Fruit fly (Drosophila melanogaster) whole organism, pupa: Measurements from ENCODE around the gene regucalcin.

Source experiments
- CG10348 ChIP-seq: fragments of 200-800 bp; sonication (Bioruptor generic); IDR thresholded peaks from 2 replicates; pipeline ENCODE4 v1.3.6; 2022; ENCODE audit warnings: missing biosample characterization, missing genetic modification characterization
- CG12605 ChIP-seq: fragments of 200-800 bp; sonication (Bioruptor generic); IDR thresholded peaks from 2 replicates; pipeline ENCODE4 v1.3.6; 2022; ENCODE audit warnings: missing biosample characterization, missing genetic modification characterization
- CG13204 ChIP-seq: fragments of 200-800 bp; sonication (Bioruptor generic); optimal IDR thresholded peaks from 2 replicates; lab custom pipeline; 2018; ENCODE audit warnings: missing biosample characterization, mild to moderate bottlenecking, missing genetic modification characterization, moderate library complexity
- CG14655 ChIP-seq: fragments of 200-800 bp; sonication (Bioruptor generic); optimal IDR thresholded peaks from 3 replicates; lab custom pipeline; 2017; ENCODE audit warnings: mild to moderate bottlenecking, missing biosample characterization, missing genetic modification reagents, missing genetic modification characterization
- CG15710 ChIP-seq: fragments of 200-800 bp; sonication (Bioruptor generic); optimal IDR thresholded peaks from 2 replicates; lab custom pipeline; 2018; ENCODE audit warnings: missing biosample characterization, mild to moderate bottlenecking, missing genetic modification characterization, moderate library complexity
- CG17806 ChIP-seq: fragments of 200-800 bp; sonication (Bioruptor generic); optimal IDR thresholded peaks from 2 replicates; lab custom pipeline; 2018; ENCODE audit warnings: missing biosample characterization, mild to moderate bottlenecking, missing genetic modification characterization, moderate library complexity
- CG32121 ChIP-seq: fragments of 200-800 bp; sonication (Bioruptor generic); IDR thresholded peaks from 2 replicates; pipeline ENCODE4 v1.3.6; 2022; ENCODE audit warnings: missing biosample characterization, missing genetic modification characterization
- CG34367 ChIP-seq: fragments of 200-800 bp; sonication (Bioruptor generic); optimal IDR thresholded peaks from 2 replicates; lab custom pipeline; 2018; ENCODE audit warnings: missing biosample characterization, mild to moderate bottlenecking, missing genetic modification characterization
- CG4496 ChIP-seq: fragments of 200-800 bp; sonication (Bioruptor generic); IDR thresholded peaks from 3 replicates; pipeline ENCODE4 v1.3.6; 2022; ENCODE audit warnings: missing biosample characterization, missing genetic modification characterization
- CG8159 ChIP-seq: fragments of 200-800 bp; sonication (Bioruptor generic); optimal IDR thresholded peaks from 3 replicates; lab custom pipeline; 2018; ENCODE audit warnings: missing biosample characterization, mild to moderate bottlenecking, missing genetic modification characterization, moderate library complexity
- CG8301 ChIP-seq: fragments of 200-800 bp; sonication (Bioruptor generic); optimal IDR thresholded peaks from 2 replicates; lab custom pipeline; 2018; ENCODE audit warnings: missing biosample characterization, mild to moderate bottlenecking, missing genetic modification characterization
- CG9948 ChIP-seq: fragments of 200-800 bp; sonication (Bioruptor generic); optimal IDR thresholded peaks from 2 replicates; lab custom pipeline; 2018; ENCODE audit warnings: missing biosample characterization, mild to moderate bottlenecking, missing genetic modification characterization, moderate library complexity
- D1 ChIP-seq: fragments of 200-800 bp; sonication (Bioruptor generic); optimal IDR thresholded peaks from 2 replicates; lab custom pipeline; 2018; ENCODE audit warnings: missing biosample characterization, mild to moderate bottlenecking, missing genetic modification characterization, moderate library complexity
- EcR ChIP-seq: fragments of 200-800 bp; sonication (Bioruptor generic); optimal IDR thresholded peaks from 3 replicates; lab custom pipeline; 2019; ENCODE audit warnings: missing biosample characterization, missing genetic modification characterization, mild to moderate bottlenecking, moderate library complexity, missing genetic modification reagents
- Ets98B ChIP-seq: fragments of 200-800 bp; sonication (Bioruptor generic); IDR thresholded peaks from 2 replicates; pipeline ENCODE4 v1.3.6; 2022; ENCODE audit warnings: missing biosample characterization, missing genetic modification characterization
- Pif1A ChIP-seq: fragments of 200-800 bp; sonication (Bioruptor generic); optimal IDR thresholded peaks from 3 replicates; lab custom pipeline; 2016; ENCODE audit warnings: missing biosample characterization, missing genetic modification characterization
- Pif1B ChIP-seq: fragments of 200-800 bp; sonication (Bioruptor generic); optimal IDR thresholded peaks from 3 replicates; lab custom pipeline; 2016; ENCODE audit warnings: missing biosample characterization, missing genetic modification characterization
- Snoo ChIP-seq: fragments of 200-800 bp; sonication (Bioruptor generic); optimal IDR thresholded peaks from 3 replicates; lab custom pipeline; 2017; ENCODE audit warnings: missing biosample characterization, mild to moderate bottlenecking, missing genetic modification characterization, inconsistent platforms
- fd96Ca ChIP-seq: fragments of 200-800 bp; sonication (Bioruptor generic); IDR thresholded peaks from 3 replicates; pipeline ENCODE4 v1.3.6; 2022; ENCODE audit warnings: missing biosample characterization, missing genetic modification characterization
- gl ChIP-seq: fragments of 200-800 bp; sonication (Bioruptor generic); optimal IDR thresholded peaks from 2 replicates; lab custom pipeline; 2018; ENCODE audit warnings: missing biosample characterization, mild to moderate bottlenecking, missing genetic modification characterization
- rn ChIP-seq: fragments of 200-800 bp; sonication (Bioruptor generic); IDR thresholded peaks from 2 replicates; pipeline ENCODE4 v1.3.6; 2022; ENCODE audit warnings: missing biosample characterization, missing genetic modification characterization

Gene regucalcin

DNA sequence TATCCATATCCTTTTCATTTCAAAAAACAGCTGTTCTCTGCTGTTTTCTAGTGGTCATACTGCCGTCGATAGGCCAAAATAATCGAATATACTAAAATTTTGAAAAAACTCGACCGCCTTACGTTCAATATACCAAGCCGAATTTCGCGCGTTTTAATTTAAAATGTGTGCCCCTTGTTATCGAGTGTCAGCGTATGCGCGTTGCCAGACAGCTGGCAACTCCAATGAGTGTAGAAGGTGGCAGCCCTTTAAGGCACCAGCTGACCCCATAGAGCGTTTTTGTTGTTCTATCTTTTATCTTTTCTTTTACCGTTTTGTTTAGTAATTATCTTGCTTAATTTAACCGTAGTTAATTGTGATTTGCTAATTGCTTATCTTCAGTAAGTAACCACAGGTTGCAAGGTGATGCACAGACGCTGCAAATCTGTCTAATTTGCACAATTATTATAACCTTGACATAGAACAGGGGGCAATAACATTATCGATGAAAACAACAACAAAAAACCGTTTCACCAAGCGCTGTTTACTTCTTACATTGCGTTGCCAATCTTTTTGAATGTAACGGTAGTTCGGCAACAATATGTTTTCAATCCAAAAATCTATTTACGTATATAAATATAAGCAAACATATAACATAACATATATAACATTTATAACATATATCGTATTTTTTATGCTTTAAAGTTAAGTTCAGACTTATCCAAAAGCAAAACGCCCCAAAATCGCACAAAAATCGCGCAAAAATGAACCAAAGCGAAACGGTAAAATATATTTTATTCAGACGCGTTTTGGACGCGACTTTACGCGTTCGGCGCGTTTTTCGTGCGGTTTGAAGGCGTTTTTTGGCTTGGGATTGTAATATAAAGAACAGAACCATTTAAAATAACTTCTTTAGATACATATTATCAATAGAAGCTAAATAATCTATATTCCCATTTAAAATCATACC lies at the start of gene regucalcin, which contains the start of gene CG1492:
Gene regucalcin (plus strand): TSS at position 229 of the 949 bp plus-strand sequence.
Gene CG1492 (minus strand): TSS at position 63 of the 949 bp plus-strand sequence.
- TF ChIP-seq EcR (GFP tag; lab: Kevin White, UChicago) (peak; percentile 98), CG34367 (tag; lab: Kevin White, UChicago) (no peak)

DNA sequence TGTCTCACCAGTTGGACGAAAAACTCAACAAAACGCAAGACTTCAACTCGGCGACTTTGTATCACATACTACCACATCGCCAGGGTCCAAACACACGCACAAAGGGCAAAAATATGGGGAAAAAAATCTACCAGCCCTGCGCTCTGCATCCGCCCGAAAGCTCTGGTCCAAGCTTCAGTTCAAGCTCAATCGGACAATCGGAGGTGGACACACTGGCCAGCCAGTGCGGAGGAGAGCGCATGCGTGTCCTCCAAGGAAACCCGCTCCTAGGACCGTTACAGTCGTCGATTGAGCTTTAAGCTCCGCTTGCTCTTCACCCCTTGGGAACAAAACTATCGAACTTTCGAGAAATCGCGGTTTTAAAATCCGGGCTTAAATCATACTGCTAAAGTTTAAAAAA lies 28.3 kb upstream of the regucalcin start:
- no peak for TF ChIP-seq CG8301 (tag; lab: Kevin White, UChicago)
- no peak for TF ChIP-seq D1
- no peak for TF ChIP-seq fd96Ca (GFP tag; lab: Robert Waterston, UW)
- TF ChIP-seq Pif1A (GFP tag; lab: Kevin White, UChicago) = no peak
- no peak for TF ChIP-seq CG9948 (tag; lab: Kevin White, UChicago)
- no peak for TF ChIP-seq CG4496 (GFP tag; lab: Robert Waterston, UW)
- no peak for TF ChIP-seq CG34367 (tag; lab: Kevin White, UChicago)

DNA sequence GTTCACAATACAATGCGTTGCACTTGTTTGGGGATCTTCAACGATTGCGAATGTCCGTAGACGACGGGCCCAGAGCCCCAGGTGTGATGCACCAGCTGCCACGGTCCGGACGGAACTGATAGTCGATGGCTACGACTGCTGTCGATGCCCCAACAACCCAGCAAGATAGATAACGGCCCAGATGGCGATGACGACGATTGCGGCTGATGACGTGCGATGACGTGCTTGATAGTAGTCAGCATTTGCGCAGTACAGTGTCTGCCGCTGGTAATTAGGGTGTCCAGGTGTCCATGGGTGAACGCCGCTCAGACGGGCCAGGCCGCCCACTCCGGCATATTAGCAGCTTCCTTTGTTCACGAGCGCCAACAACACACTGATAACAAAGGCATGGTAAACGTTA lies 27.2 kb upstream of the regucalcin start, which contains the start of gene cac:
Gene cac (minus strand): TSS at position 101 of the 400 bp plus-strand sequence.
- TF ChIP-seq Pif1B (no peak), CG8159 (tag; lab: Kevin White, UChicago) (no peak), fd96Ca (GFP tag; lab: Robert Waterston, UW) (no peak), Snoo (tag; lab: Kevin White, UChicago) (no peak), rn (GFP tag; lab: Robert Waterston, UW) (no peak), CG8301 (tag; lab: Kevin White, UChicago) (no peak), CG10348 (GFP tag; lab: Robert Waterston, UW) (no peak), CG14655 (GFP tag; lab: Kevin White, UChicago) (no peak), Pif1A (GFP tag; lab: Kevin White, UChicago) (no peak), CG17806 (tag; lab: Kevin White, UChicago) (no peak), D1 (no peak)

DNA sequence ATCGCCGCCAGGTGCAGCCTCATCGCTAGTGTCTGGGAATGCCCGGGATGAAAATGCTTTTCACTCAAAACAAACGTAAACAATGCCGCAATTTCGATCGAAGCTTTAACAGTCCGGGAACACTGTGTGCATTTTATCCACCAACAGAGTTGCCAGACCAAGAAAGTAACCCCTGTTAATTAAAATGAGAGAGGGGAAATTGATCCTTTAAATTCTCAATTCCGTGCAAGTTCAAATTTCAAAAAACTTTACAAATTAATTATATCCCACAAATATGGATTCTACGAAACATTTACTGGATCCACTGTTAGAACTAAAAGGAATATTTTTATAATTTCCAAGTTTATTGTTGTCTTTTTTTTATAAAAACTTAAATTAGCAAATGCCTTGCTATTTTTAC lies 24.5 kb upstream of the regucalcin start, which contains the start of gene gd:
Gene gd (minus strand): TSS at position 101 of the 400 bp plus-strand sequence.
- TF ChIP-seq CG9948 (tag; lab: Kevin White, UChicago) (no peak), fd96Ca (GFP tag; lab: Robert Waterston, UW) (no peak), Pif1A (GFP tag; lab: Kevin White, UChicago) (no peak), Snoo (tag; lab: Kevin White, UChicago) (no peak), CG32121 (GFP tag; lab: Robert Waterston, UW) (no peak), EcR (GFP tag; lab: Kevin White, UChicago) (no peak), Ets98B (GFP tag; lab: Robert Waterston, UW) (no peak), CG15710 (tag; lab: Kevin White, UChicago) (no peak)

DNA sequence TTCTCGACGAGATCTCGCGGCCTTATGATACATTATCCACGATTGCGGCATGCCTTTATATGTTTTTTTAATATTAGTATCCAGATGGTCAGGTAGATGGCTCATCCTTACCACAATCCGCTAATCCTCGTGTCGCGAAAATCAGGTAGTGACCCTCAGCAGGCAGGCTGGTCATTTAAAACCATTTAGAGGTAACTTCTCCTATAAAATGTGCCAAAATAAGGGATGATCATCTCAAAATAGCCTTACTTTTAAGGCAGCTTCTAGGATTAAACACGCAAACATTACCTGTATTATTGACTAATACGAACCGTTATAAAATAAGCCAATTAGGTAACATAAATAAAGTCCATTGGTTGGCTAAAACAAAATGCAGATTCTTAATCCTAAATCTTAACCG lies 23.3 kb upstream of the regucalcin start, which contains the start of gene tsg:
Gene tsg (minus strand): TSS at position 37 of the 400 bp plus-strand sequence.
- TF ChIP-seq CG4496 (GFP tag; lab: Robert Waterston, UW) = no peak
- TF ChIP-seq rn (GFP tag; lab: Robert Waterston, UW) = no peak
- no peak for TF ChIP-seq CG15710 (tag; lab: Kevin White, UChicago)
- TF ChIP-seq Ets98B (GFP tag; lab: Robert Waterston, UW) = no peak
- no peak for TF ChIP-seq CG34367 (tag; lab: Kevin White, UChicago)
- TF ChIP-seq gl (tag; lab: Kevin White, UChicago) = no peak
- TF ChIP-seq fd96Ca (GFP tag; lab: Robert Waterston, UW) = no peak
- TF ChIP-seq CG10348 (GFP tag; lab: Robert Waterston, UW) = no peak
- no peak for TF ChIP-seq CG9948 (tag; lab: Kevin White, UChicago)
- no peak for TF ChIP-seq D1
- TF ChIP-seq CG17806 (tag; lab: Kevin White, UChicago) = no peak
- no peak for TF ChIP-seq EcR (GFP tag; lab: Kevin White, UChicago)
- no peak for TF ChIP-seq CG32121 (GFP tag; lab: Robert Waterston, UW)
- no peak for TF ChIP-seq CG8159 (tag; lab: Kevin White, UChicago)
- TF ChIP-seq CG14655 (GFP tag; lab: Kevin White, UChicago) = no peak

DNA sequence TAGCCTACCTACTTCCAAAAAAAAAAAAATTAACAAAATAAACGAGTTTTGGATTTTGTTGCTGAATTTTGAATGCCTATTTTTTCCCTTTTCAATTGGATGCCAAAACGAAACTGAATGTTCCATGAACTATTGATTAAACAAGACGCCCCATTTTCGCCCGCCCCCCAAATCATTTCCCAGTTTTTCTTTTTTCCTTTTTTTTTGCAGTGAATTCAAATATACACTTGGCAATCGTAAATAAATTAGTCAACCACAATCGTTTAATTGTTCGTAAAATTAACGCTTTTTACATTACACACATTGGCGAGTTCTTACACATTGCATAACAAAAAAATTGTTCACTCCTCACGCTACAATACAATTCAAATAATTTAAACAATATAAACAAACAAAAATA lies 19.5 kb upstream of the regucalcin start, which contains the start of gene CG18130:
Gene CG18130 (minus strand): TSS at position 101 of the 400 bp plus-strand sequence.
- no peak for TF ChIP-seq fd96Ca (GFP tag; lab: Robert Waterston, UW)
- TF ChIP-seq CG15710 (tag; lab: Kevin White, UChicago) = no peak
- TF ChIP-seq Pif1A (GFP tag; lab: Kevin White, UChicago) = no peak
- no peak for TF ChIP-seq CG13204 (GFP tag; lab: Kevin White, UChicago)
- TF ChIP-seq gl (tag; lab: Kevin White, UChicago) = no peak
- no peak for TF ChIP-seq CG32121 (GFP tag; lab: Robert Waterston, UW)
- TF ChIP-seq CG17806 (tag; lab: Kevin White, UChicago) = no peak
- no peak for TF ChIP-seq CG14655 (GFP tag; lab: Kevin White, UChicago)
- no peak for TF ChIP-seq Snoo (tag; lab: Kevin White, UChicago)
- TF ChIP-seq CG10348 (GFP tag; lab: Robert Waterston, UW) = no peak
- no peak for TF ChIP-seq CG12605 (GFP tag; lab: Robert Waterston, UW)
- TF ChIP-seq CG9948 (tag; lab: Kevin White, UChicago) = no peak
- TF ChIP-seq CG4496 (GFP tag; lab: Robert Waterston, UW) = no peak
- no peak for TF ChIP-seq EcR (GFP tag; lab: Kevin White, UChicago)
- no peak for TF ChIP-seq CG8159 (tag; lab: Kevin White, UChicago)
- no peak for TF ChIP-seq CG34367 (tag; lab: Kevin White, UChicago)
- TF ChIP-seq CG8301 (tag; lab: Kevin White, UChicago) = no peak
- TF ChIP-seq Ets98B (GFP tag; lab: Robert Waterston, UW) = no peak
- TF ChIP-seq rn (GFP tag; lab: Robert Waterston, UW) = no peak
- no peak for TF ChIP-seq Pif1B
